Worm (Caenorhabditis elegans) whole organism, late embryonic: ENCODE data around the gene mrpl-40.

ENCODE experiments used
- fkh-10 ChIP-seq: fragments of 150-350 bp; optimal IDR thresholded peaks from 2 replicates; lab custom pipeline; 2014; ENCODE audit warnings: missing biosample characterization, missing genetic modification reagents, missing genetic modification characterization
- pha-4 ChIP-seq: fragments of 150-350 bp; optimal IDR thresholded peaks from 2 replicates; lab custom pipeline; 2018; ENCODE audit warnings: missing biosample characterization, missing genetic modification reagents, missing genetic modification characterization

DNA sequence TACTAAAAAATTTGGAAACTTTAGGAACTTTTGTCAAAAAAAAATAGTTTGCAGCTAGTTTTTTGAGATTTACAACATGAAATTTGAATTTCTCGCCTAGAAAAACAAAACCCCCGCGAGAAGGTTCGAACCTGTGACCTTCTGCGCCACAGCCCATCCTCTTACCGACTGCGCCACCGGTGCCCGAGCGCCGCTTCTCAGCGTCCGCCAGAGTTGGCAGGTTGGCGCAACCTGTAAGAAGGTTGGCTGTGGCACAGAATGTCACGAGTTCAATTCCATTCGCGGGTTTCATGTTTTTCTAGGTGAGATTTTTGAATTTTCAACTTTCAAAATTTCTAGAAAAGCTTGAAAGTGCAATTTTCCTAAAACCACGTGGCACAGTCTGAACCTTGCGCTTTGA lies 36.9 kb upstream of the mrpl-40 start:
- TF ChIP-seq fkh-10 (GFP tag; lab: Kevin White, UChicago) = no peak
- TF ChIP-seq pha-4 (tag; lab: Kevin White, UChicago) = no peak
